Fruit fly (Drosophila melanogaster) whole organism, embryonic: ENCODE data around the gene Bug22.

Source experiments
- ATbp ChIP-seq: fragments of 200-800 bp; sonication (Bioruptor generic); optimal IDR thresholded peaks from 2 replicates; lab custom pipeline; 2017; ENCODE audit warnings: missing biosample characterization, mild to moderate bottlenecking, missing genetic modification characterization, missing genetic modification reagents
- Aef1 ChIP-seq: fragments of 200-800 bp; sonication (Bioruptor generic); IDR thresholded peaks from 3 replicates; pipeline ENCODE4 v1.3.6; 2022; ENCODE audit warnings: missing biosample characterization, missing genetic modification characterization
- Awh ChIP-seq: fragments of 200-800 bp; sonication (Bioruptor generic); IDR thresholded peaks from 2 replicates; pipeline ENCODE4, ENCODE4 v1.3.6; 2022; ENCODE audit warnings: missing biosample characterization, missing genetic modification characterization
- CG10267 ChIP-seq: fragments of 200-800 bp; sonication (Bioruptor generic); optimal IDR thresholded peaks from 2 replicates; lab custom pipeline; 2018; ENCODE audit warnings: missing biosample characterization, mild to moderate bottlenecking, missing genetic modification characterization, moderate library complexity
- CG10565 ChIP-seq: fragments of 200-800 bp; sonication (Bioruptor generic); optimal IDR thresholded peaks from 3 replicates; lab custom pipeline; 2016; ENCODE audit warnings: missing biosample characterization, mild to moderate bottlenecking, missing genetic modification characterization
- CG11696 ChIP-seq: fragments of 200-800 bp; sonication (Bioruptor generic); IDR thresholded peaks from 2 replicates; pipeline ENCODE4 v1.3.6; 2022; ENCODE audit warnings: missing biosample characterization, missing genetic modification characterization
- CG12299 ChIP-seq: fragments of 200-800 bp; sonication (Bioruptor generic); optimal IDR thresholded peaks from 2 replicates; lab custom pipeline; 2018; ENCODE audit warnings: missing biosample characterization, mild to moderate bottlenecking, missing genetic modification characterization
- CG12659 ChIP-seq: fragments of 200-800 bp; sonication (Bioruptor generic); optimal IDR thresholded peaks from 3 replicates; lab custom pipeline; 2017; ENCODE audit warnings: mild to moderate bottlenecking, missing biosample characterization, missing genetic modification reagents, missing genetic modification characterization
- CG13624 ChIP-seq: fragments of 200-800 bp; sonication (Bioruptor generic); optimal IDR thresholded peaks from 2 replicates; lab custom pipeline; 2016; ENCODE audit warnings: missing biosample characterization, missing genetic modification characterization
- CG14710 ChIP-seq: fragments of 200-800 bp; sonication (Bioruptor generic); optimal IDR thresholded peaks from 3 replicates; lab custom pipeline; 2019; ENCODE audit warnings: missing biosample characterization, mild to moderate bottlenecking, missing genetic modification characterization, moderate library complexity
- CG18262 ChIP-seq: fragments of 200-800 bp; optimal IDR thresholded peaks from 3 replicates; lab custom pipeline; 2019; ENCODE audit warnings: missing biosample characterization, mild to moderate bottlenecking, missing genetic modification characterization, moderate library complexity
- CG2129 ChIP-seq: fragments of 200-800 bp; sonication (Bioruptor generic); IDR thresholded peaks from 2 replicates; pipeline ENCODE4 v1.3.6; 2022; ENCODE audit warnings: missing biosample characterization, missing genetic modification characterization; ENCODE audit not compliant: partially characterized antibody
- CG2875 ChIP-seq: fragments of 200-800 bp; sonication (Bioruptor generic); optimal IDR thresholded peaks from 2 replicates; lab custom pipeline; 2017; ENCODE audit warnings: missing biosample characterization, mild to moderate bottlenecking, missing genetic modification characterization, missing genetic modification reagents
- CG30020 ChIP-seq: fragments of 200-800 bp; optimal IDR thresholded peaks from 2 replicates; lab custom pipeline; 2019; ENCODE audit warnings: missing biosample characterization, mild to moderate bottlenecking, missing genetic modification characterization, moderate library complexity
- CG34376 ChIP-seq: fragments of 200-800 bp; sonication (Bioruptor generic); optimal IDR thresholded peaks from 2 replicates; lab custom pipeline; 2018; ENCODE audit warnings: missing biosample characterization, mild to moderate bottlenecking, missing genetic modification characterization
- CG43689 ChIP-seq: fragments of 200-800 bp; sonication (Bioruptor generic); IDR thresholded peaks from 2 replicates; pipeline ENCODE4 v1.3.6; 2022; ENCODE audit warnings: missing biosample characterization, missing genetic modification characterization
- CG6254 ChIP-seq: fragments of 200-800 bp; sonication (Bioruptor generic); optimal IDR thresholded peaks from 3 replicates; lab custom pipeline; 2017; ENCODE audit warnings: mild to moderate bottlenecking, missing biosample characterization, missing genetic modification reagents, missing genetic modification characterization
- CG6683 ChIP-seq: fragments of 200-800 bp; sonication (Bioruptor generic); optimal IDR thresholded peaks from 2 replicates; lab custom pipeline; 2017; ENCODE audit warnings: missing biosample characterization, mild to moderate bottlenecking, missing genetic modification characterization, missing genetic modification reagents
- CG9215 ChIP-seq: fragments of 200-800 bp; sonication (Bioruptor generic); IDR thresholded peaks from 2 replicates; pipeline ENCODE4 v1.3.6; 2022; ENCODE audit warnings: missing biosample characterization, missing genetic modification characterization
- CG9437 ChIP-seq: fragments of 200-800 bp; sonication (Bioruptor generic); optimal IDR thresholded peaks from 2 replicates; lab custom pipeline; 2018; ENCODE audit warnings: missing biosample characterization, mild to moderate bottlenecking, missing genetic modification characterization
- CG9932 ChIP-seq: fragments of 200-800 bp; sonication (Bioruptor generic); IDR thresholded peaks from 2 replicates; pipeline ENCODE4 v1.3.6; 2022; ENCODE audit warnings: missing biosample characterization, missing genetic modification characterization
- Camta ChIP-seq: fragments of 200-800 bp; sonication (Bioruptor generic); optimal IDR thresholded peaks from 2 replicates; lab custom pipeline; 2016; ENCODE audit warnings: missing biosample characterization, missing genetic modification characterization
- Dbx ChIP-seq: fragments of 200-800 bp; sonication (Bioruptor generic); IDR thresholded peaks from 3 replicates; pipeline ENCODE4 v1.3.6; 2022; ENCODE audit warnings: missing biosample characterization, missing genetic modification characterization
- E2f2 ChIP-seq: fragments of 200-800 bp; sonication (Bioruptor generic); IDR thresholded peaks from 2 replicates; pipeline ENCODE4 v1.3.6; 2022; ENCODE audit warnings: missing biosample characterization, missing genetic modification characterization
- Ets97D ChIP-seq: fragments of 200-800 bp; sonication (Bioruptor generic); optimal IDR thresholded peaks from 3 replicates; lab custom pipeline; 2016; ENCODE audit warnings: missing biosample characterization, missing genetic modification characterization
- Fer3 ChIP-seq: fragments of 200-800 bp; sonication (Bioruptor generic); optimal IDR thresholded peaks from 2 replicates; lab custom pipeline; 2018; ENCODE audit warnings: missing biosample characterization, mild to moderate bottlenecking, missing genetic modification characterization, moderate library complexity
- HLH4C ChIP-seq: fragments of 200-800 bp; sonication (Bioruptor generic); IDR thresholded peaks from 3 replicates; pipeline ENCODE4 v1.3.6; 2022; ENCODE audit warnings: missing biosample characterization, missing genetic modification characterization; ENCODE audit not compliant: partially characterized antibody
- HLHmδ ChIP-seq: fragments of 200-800 bp; sonication (Bioruptor generic); optimal IDR thresholded peaks from 2 replicates; lab custom pipeline; 2018; ENCODE audit warnings: missing biosample characterization, mild to moderate bottlenecking, missing genetic modification characterization, moderate library complexity
- Hmx ChIP-seq: fragments of 200-800 bp; sonication (Bioruptor generic); optimal IDR thresholded peaks from 2 replicates; lab custom pipeline; 2016; ENCODE audit warnings: missing biosample characterization, missing genetic modification characterization
- Jarid2 ChIP-seq: fragments of 200-800 bp; sonication (Bioruptor generic); optimal IDR thresholded peaks from 3 replicates; lab custom pipeline; 2017; ENCODE audit warnings: mild to moderate bottlenecking, missing biosample characterization, missing genetic modification reagents, missing genetic modification characterization
- Nf-YA ChIP-seq: fragments of 200-800 bp; sonication (Bioruptor generic); IDR thresholded peaks from 2 replicates; pipeline ENCODE4 v1.3.6; 2022; ENCODE audit warnings: missing biosample characterization, missing genetic modification characterization
- PHDP ChIP-seq: fragments of 200-800 bp; sonication (Bioruptor generic); optimal IDR thresholded peaks from 3 replicates; lab custom pipeline; 2018; ENCODE audit warnings: missing biosample characterization, mild to moderate bottlenecking, missing genetic modification characterization, moderate library complexity
- Sox100B ChIP-seq: fragments of 200-800 bp; sonication (Bioruptor generic); optimal IDR thresholded peaks from 3 replicates; lab custom pipeline; 2018; ENCODE audit warnings: missing biosample characterization, mild to moderate bottlenecking, missing genetic modification characterization
- Xrp1 ChIP-seq: fragments of 200-800 bp; sonication (Bioruptor generic); IDR thresholded peaks from 2 replicates; pipeline ENCODE4 v1.3.6; 2022; ENCODE audit warnings: missing biosample characterization, missing genetic modification characterization
- disco-r ChIP-seq: fragments of 200-800 bp; sonication (Bioruptor generic); optimal IDR thresholded peaks from 2 replicates; lab custom pipeline; 2016; ENCODE audit warnings: missing biosample characterization, missing genetic modification characterization
- ewg ChIP-seq: fragments of 200-800 bp; sonication (Bioruptor generic); optimal IDR thresholded peaks from 3 replicates; lab custom pipeline; 2017; ENCODE audit warnings: mild to moderate bottlenecking, missing biosample characterization, missing genetic modification reagents, missing genetic modification characterization
- fd64A ChIP-seq: fragments of 200-800 bp; sonication (Bioruptor generic); optimal IDR thresholded peaks from 3 replicates; lab custom pipeline; 2018; ENCODE audit warnings: missing biosample characterization, mild to moderate bottlenecking, missing genetic modification characterization
- fd96Cb ChIP-seq: fragments of 200-800 bp; sonication (Bioruptor generic); optimal IDR thresholded peaks from 2 replicates; lab custom pipeline; 2018; ENCODE audit warnings: missing biosample characterization, mild to moderate bottlenecking, missing genetic modification characterization, moderate library complexity
- gcm2 ChIP-seq: fragments of 200-800 bp; sonication (Bioruptor generic); optimal IDR thresholded peaks from 2 replicates; lab custom pipeline; 2016; ENCODE audit warnings: missing biosample characterization, missing genetic modification characterization
- grn ChIP-seq: fragments of 200-800 bp; sonication (Bioruptor generic); optimal IDR thresholded peaks from 3 replicates; lab custom pipeline; 2017; ENCODE audit warnings: missing biosample characterization, missing genetic modification characterization
- nerfin-2 ChIP-seq: fragments of 200-800 bp; sonication (Bioruptor generic); IDR thresholded peaks from 2 replicates; pipeline ENCODE4 v1.3.6; 2022; ENCODE audit warnings: missing biosample characterization, missing genetic modification characterization; ENCODE audit not compliant: partially characterized antibody
- onecut ChIP-seq: fragments of 200-800 bp; sonication (Bioruptor generic); IDR thresholded peaks from 2 replicates; pipeline ENCODE4 v1.3.6; 2022; ENCODE audit warnings: missing biosample characterization, missing genetic modification characterization
- pan ChIP-seq, 4 experiments: fragments of >200 bp in 3 of 4; fragments of 200-800 bp in 1 of 4; sonication (Bioruptor generic) in 1 of 4; optimal IDR thresholded peaks in 3 of 4; IDR thresholded peaks in 1 of 4; 2 replicates each; pipeline versions ENCODE4 v1.3.6 to Lab custom; 2017 to 2022; ENCODE audit warnings: missing biosample characterization in 2 of 4, missing genetic modification characterization in 2 of 4, mixed read lengths in 1 of 4
- pho ChIP-seq: fragments of 200-800 bp; sonication (Bioruptor generic); optimal IDR thresholded peaks from 2 replicates; lab custom pipeline; 2016; ENCODE audit warnings: missing biosample characterization, missing genetic modification characterization
- sisA ChIP-seq: fragments of 200-800 bp; sonication (Bioruptor generic); IDR thresholded peaks from 2 replicates; pipeline ENCODE4 v1.3.6; 2022; ENCODE audit warnings: missing biosample characterization, missing genetic modification characterization
- toy ChIP-seq: fragments of 200-800 bp; sonication (Bioruptor generic); IDR thresholded peaks from 2 replicates; pipeline ENCODE4 v1.3.6; 2022; ENCODE audit warnings: missing biosample characterization, missing genetic modification characterization
- zf30C ChIP-seq: fragments of 200-800 bp; sonication (Bioruptor generic); optimal IDR thresholded peaks from 3 replicates; lab custom pipeline; 2018; ENCODE audit warnings: missing biosample characterization, mild to moderate bottlenecking, missing genetic modification characterization
- zfh2 ChIP-seq: fragments of 200-800 bp; sonication (Bioruptor generic); optimal IDR thresholded peaks from 2 replicates; lab custom pipeline; 2016; ENCODE audit warnings: missing biosample characterization, missing genetic modification characterization

Bug22 gene

DNA sequence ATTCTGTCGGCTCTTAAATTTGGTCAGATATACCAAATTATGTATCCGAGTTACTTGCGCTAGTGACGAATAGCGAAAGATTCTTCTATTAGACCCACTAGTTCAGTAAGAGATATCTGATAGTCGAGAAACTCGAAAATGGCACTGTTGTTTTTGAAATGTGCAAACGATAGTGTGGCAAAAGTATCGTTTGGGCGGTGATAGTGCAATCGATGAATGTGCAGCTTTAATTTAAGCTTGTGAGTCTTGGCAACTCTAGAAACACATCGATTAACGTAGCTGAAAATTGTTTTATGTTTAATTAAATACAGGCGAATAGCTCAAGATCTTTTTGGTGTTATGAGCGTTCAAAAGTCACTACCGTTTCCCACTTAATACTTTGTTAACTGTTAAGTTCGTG lies 6.6 kb upstream of the Bug22 start, which contains the start of gene STUB1 (continued):
- TF ChIP-seq CG34376 (GFP tag; lab: Kevin White, UChicago) (peak; percentile 7), CG6254 (no peak), HLHmδ (no peak), nerfin-2 (GFP tag; lab: Robert Waterston, UW) (peak; percentile 97), CG2129 (GFP tag; lab: Robert Waterston, UW) (peak; percentile 48), grn (GFP tag; lab: Kevin White, UChicago) (no peak), CG13624 (GFP tag; lab: Kevin White, UChicago) (peak; percentile 52), Fer3 (tag; lab: Kevin White, UChicago) (no peak)

dm6 chr2L:10435606-10436160 lies 5.0 kb upstream of the Bug22 start, which contains the start of the genes TBC1D16 and holn1:
Gene TBC1D16, minus strand, starts transcription at chr2L:10435656.
Gene holn1, plus strand, starts transcription at chr2L:10435995.
- TF ChIP-seq CG12659 (peak; percentile 37), Hmx (no peak), Camta (GFP tag; lab: Kevin White, UChicago) (no peak), CG11696 (GFP tag; lab: Robert Waterston, UW) (no peak), CG30020 (tag; lab: Kevin White, UChicago) (peak; percentile 94), CG9932 (GFP tag; lab: Robert Waterston, UW) (no peak), toy (no peak), CG12299 (tag; lab: Kevin White, UChicago) (no peak), sisA (GFP tag; lab: Robert Waterston, UW) (no peak), PHDP (tag; lab: Kevin White, UChicago) (peak; percentile 23), fd64A (no peak), Sox100B (peak; percentile 31), fd96Cb (tag; lab: Kevin White, UChicago) (no peak), CG9437 (GFP tag; lab: Kevin White, UChicago) (no peak), pho (GFP tag; lab: Kevin White, UChicago) (no peak), CG18262 (peak; percentile 29), Nf-YA (GFP tag; lab: Robert Waterston, UW) (no peak), onecut (GFP tag; lab: Robert Waterston, UW) (peak; percentile 73), Xrp1 (GFP tag; lab: Robert Waterston, UW) (0 out of 2 replicates have a peak, but pooled peaks have one; percentile 25), Jarid2 (GFP tag; lab: Kevin White, UChicago) (no peak), zfh2 (GFP tag; lab: Kevin White, UChicago) (no peak), Ets97D (GFP tag; lab: Kevin White, UChicago) (no peak), ATbp (no peak), CG43689 (GFP tag; lab: Robert Waterston, UW) (no peak), ewg (GFP tag; lab: Kevin White, UChicago) (peak; percentile 85), gcm2 (GFP tag; lab: Kevin White, UChicago) (no peak), disco-r (GFP tag; lab: Kevin White, UChicago) (no peak), pan (optimal IDR thresholded peaks at IDR 0.05; lab: Kevin White, UChicago) (no peak), pan (GFP tag; optimal IDR thresholded peaks at IDR 0.05 in 1 of 2, IDR thresholded peaks at IDR 0.05 in 1 of 2) (no peak), CG2875 (GFP tag; lab: Kevin White, UChicago) (no peak), zf30C (GFP tag; lab: Kevin White, UChicago) (no peak), Aef1 (GFP tag; lab: Robert Waterston, UW) (no peak), HLH4C (GFP tag; lab: Robert Waterston, UW) (peak; percentile 52; the same call in 2 of the 3 replicates), Dbx (no peak), CG10565 (GFP tag; lab: Kevin White, UChicago) (no peak), CG9215 (GFP tag; lab: Robert Waterston, UW) (no peak), E2f2 (GFP tag; lab: Robert Waterston, UW) (0 out of 2 replicates have a peak, but pooled peaks have one; percentile 18), Awh (GFP tag; lab: Robert Waterston, UW) (no peak), CG6683 (no peak), CG14710 (tag; lab: Kevin White, UChicago) (peak; percentile 37), CG10267 (tag; lab: Kevin White, UChicago) (peak; percentile 1)
